Fruit fly (Drosophila melanogaster): ENCODE measurements around the gene RpL36A.

RpL36A gene

dm6 chr2L:7993984-7994854 is 48.5 kb downstream of the RpL36A start, which contains the start of gene pes (continued):
- TF ChIP-seq Dll (GFP tag; IDR thresholded peaks at IDR 0.05; ENCODE audit: partially characterized antibody) (peak; percentile 27; the same call in 1 of the 4 replicates), ftz-f1 (GFP tag; optimal IDR thresholded peaks at IDR 0.05) (peak; percentile 85), CG11504 (tag; optimal IDR thresholded peaks at IDR 0.05) (peak; percentile 93), aop (GFP tag; IDR thresholded peaks at IDR 0.05) (peak; percentile 35; the same call in 1 of the 2 replicates), CG1603 (tag; optimal IDR thresholded peaks at IDR 0.05) (peak; percentile 46), sc (optimal IDR thresholded peaks at IDR 0.05) (no peak), sc (GFP tag; optimal IDR thresholded peaks at IDR 0.05) (no peak), Dek (tag; optimal IDR thresholded peaks at IDR 0.05) (no peak), Spps (tag; optimal IDR thresholded peaks at IDR 0.05) (peak; percentile 74), CG7357 (GFP tag; IDR thresholded peaks at IDR 0.05) (peak; percentile 88), Hand (GFP tag; optimal IDR thresholded peaks at IDR 0.05) (no peak), Nf-YB (GFP tag; optimal IDR thresholded peaks at IDR 0.05) (no peak), CG1529 (GFP tag; optimal IDR thresholded peaks at IDR 0.05) (peak; percentile 29), Dip3 (GFP tag; optimal IDR thresholded peaks at IDR 0.05) (peak; percentile 90), insv (GFP tag; optimal IDR thresholded peaks at IDR 0.05) (peak in 1 of 2 experiments; percentile 76), CG11696 (GFP tag; IDR thresholded peaks at IDR 0.05) (peak; percentile 81), zfh2 (GFP tag; optimal IDR thresholded peaks at IDR 0.05) (peak; percentile 7), CG2889 (GFP tag; IDR thresholded peaks at IDR 0.05) (no peak), tgo (GFP tag; IDR thresholded peaks at IDR 0.05) (no peak; the same call in 2 of the 3 replicates), Aef1 (GFP tag; IDR thresholded peaks at IDR 0.05) (peak; percentile 92), cato (GFP tag; optimal IDR thresholded peaks at IDR 0.05; ENCODE audit: borderline replicate concordance) (no peak), CG4424 (GFP tag; optimal IDR thresholded peaks at IDR 0.05) (peak; percentile 96), mam (GFP tag; optimal IDR thresholded peaks at IDR 0.05) (peak; percentile 91), Med (GFP tag) (peak; percentile 97), Blimp-1 (GFP tag; optimal IDR thresholded peaks at IDR 0.05) (peak; percentile 87), HmgD (GFP tag; optimal IDR thresholded peaks at IDR 0.05) (no peak), grn (GFP tag; optimal IDR thresholded peaks at IDR 0.05) (peak; percentile 81), ewg (GFP tag; optimal IDR thresholded peaks at IDR 0.05) (peak; percentile 77), MBD-R2 (GFP tag; IDR thresholded peaks at IDR 0.05) (peak; percentile 91), kah (GFP tag; optimal IDR thresholded peaks at IDR 0.05) (peak; percentile 86), vvl (GFP tag; IDR thresholded peaks at IDR 0.05) (peak; percentile 66), HLHmδ (GFP tag; optimal IDR thresholded peaks at IDR 0.05) (peak; percentile 88), CG4730 (GFP tag; IDR thresholded peaks at IDR 0.05) (peak; percentile 87), pita (GFP tag; optimal IDR thresholded peaks at IDR 0.05) (no peak), gcm2 (GFP tag; optimal IDR thresholded peaks at IDR 0.05) (no peak), p53 (GFP tag; optimal IDR thresholded peaks at IDR 0.05) (peak; percentile 97), CG15011 (GFP tag; optimal IDR thresholded peaks at IDR 0.05) (peak; percentile 89), CG2202 (tag; optimal IDR thresholded peaks at IDR 0.05) (peak; percentile 25), cas (GFP tag; IDR thresholded peaks at IDR 0.05) (peak; percentile 79), CG7556 (GFP tag; optimal IDR thresholded peaks at IDR 0.05) (peak; percentile 82), CG8359 (GFP tag; optimal IDR thresholded peaks at IDR 0.05; ENCODE audit: borderline replicate concordance) (peak; percentile 67), gt (GFP tag; IDR thresholded peaks at IDR 0.05) (peak; percentile 78), Oli (tag; optimal IDR thresholded peaks at IDR 0.05) (peak; percentile 84), vfl (GFP tag; optimal IDR thresholded peaks at IDR 0.05) (peak; percentile 71), wdn (GFP tag; IDR thresholded peaks at IDR 0.05) (peak; percentile 88), CHES-1-like (GFP tag; optimal IDR thresholded peaks at IDR 0.05) (no peak), dm (GFP tag; optimal IDR thresholded peaks at IDR 0.05) (peak; percentile 28), Rx (GFP tag; IDR thresholded peaks at IDR 0.05) (peak; percentile 91), CG12744 (GFP tag; optimal IDR thresholded peaks at IDR 0.05) (peak; percentile 58)
